Fruit fly (Drosophila melanogaster) whole organism, adult: Measurements from ENCODE around the gene Nct.

Experiments
- CG11617 ChIP-seq: fragments of 200-800 bp; sonication (Bioruptor generic); optimal IDR thresholded peaks from 2 replicates; lab custom pipeline; 2017; ENCODE audit warnings: mild to moderate bottlenecking, missing biosample characterization, missing genetic modification reagents, missing genetic modification characterization
- CG12768 ChIP-seq: fragments of 200-800 bp; sonication (Bioruptor generic); optimal IDR thresholded peaks from 2 replicates; lab custom pipeline; 2017; ENCODE audit warnings: missing biosample characterization, missing genetic modification characterization, mild to moderate bottlenecking, moderate library complexity, missing genetic modification reagents
- CG14711 ChIP-seq: fragments of 200-800 bp; sonication (Bioruptor generic); optimal IDR thresholded peaks from 2 replicates; lab custom pipeline; 2018; ENCODE audit warnings: missing biosample characterization, mild to moderate bottlenecking, missing genetic modification characterization, moderate library complexity
- CG5204 ChIP-seq: fragments of 200-800 bp; sonication (Bioruptor generic); optimal IDR thresholded peaks from 2 replicates; lab custom pipeline; 2016; ENCODE audit warnings: missing biosample characterization, missing genetic modification characterization
- Clk ChIP-seq: fragments of 200-800 bp; sonication (Bioruptor generic); optimal IDR thresholded peaks from 2 replicates; lab custom pipeline; 2017; ENCODE audit warnings: missing biosample characterization, missing genetic modification characterization
- Crg-1 ChIP-seq: fragments of 200-800 bp; sonication (Bioruptor generic); optimal IDR thresholded peaks from 2 replicates; lab custom pipeline; 2016; ENCODE audit warnings: missing biosample characterization, missing genetic modification characterization
- Hr96 ChIP-seq: fragments of 200-800 bp; sonication (Bioruptor generic); optimal IDR thresholded peaks from 2 replicates; lab custom pipeline; 2016; ENCODE audit warnings: missing biosample characterization, missing genetic modification characterization
- Mnt ChIP-seq: fragments of 200-800 bp; sonication (Bioruptor generic); optimal IDR thresholded peaks from 2 replicates; lab custom pipeline; 2016; ENCODE audit warnings: missing biosample characterization, mild to moderate bottlenecking, missing genetic modification characterization
- ovo ChIP-seq: fragments of 200-800 bp; sonication (Bioruptor generic); optimal IDR thresholded peaks from 2 replicates; lab custom pipeline; 2016; ENCODE audit warnings: missing biosample characterization, missing genetic modification characterization
- pad ChIP-seq: fragments of 200-800 bp; sonication (Bioruptor generic); optimal IDR thresholded peaks from 3 replicates; lab custom pipeline; 2017; ENCODE audit warnings: missing biosample characterization, missing genetic modification characterization, mild to moderate bottlenecking, moderate library complexity, missing genetic modification reagents

DNA sequence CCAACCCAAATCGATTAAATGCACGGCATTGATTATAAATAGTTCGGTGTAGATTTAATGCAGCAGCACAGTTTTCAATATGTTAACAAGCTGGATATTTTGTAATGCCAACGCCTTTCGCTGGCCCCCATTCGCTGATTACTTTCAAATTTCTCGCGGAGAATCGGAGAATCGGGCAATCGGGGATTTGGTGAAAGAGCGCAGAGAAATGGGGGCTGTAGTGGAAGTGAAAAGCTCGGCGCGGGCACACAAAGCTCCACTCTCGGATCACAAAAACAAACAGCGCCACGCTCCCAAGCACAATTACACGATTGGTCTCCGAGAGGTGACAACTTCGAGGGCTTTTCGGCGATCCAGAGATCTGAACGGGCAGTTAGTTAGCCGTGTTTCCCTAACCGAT, 9.8 kb upstream of the Nct start, which contains the start of gene Esp:
- TF ChIP-seq pad (no peak), CG12768 (no peak), ovo (GFP tag; lab: Kevin White, UChicago) (no peak), Crg-1 (GFP tag; lab: Kevin White, UChicago) (no peak), Clk (GFP tag; lab: Kevin White, UChicago) (no peak), CG5204 (no peak), Hr96 (GFP tag; lab: Kevin White, UChicago) (no peak), CG14711 (no peak), Mnt (no peak), CG11617 (GFP tag; lab: Kevin White, UChicago) (no peak)
